Fruit fly (Drosophila melanogaster) whole organism, embryonic: ENCODE data around the gene Fbxl4.

ENCODE experiments used
- Abd-B ChIP-seq: fragments of 200-800 bp; sonication (Bioruptor generic); optimal IDR thresholded peaks from 2 replicates; lab custom pipeline; 2018; ENCODE audit warnings: missing biosample characterization, mild to moderate bottlenecking, missing genetic modification characterization, moderate library complexity
- BEAF-32 ChIP-seq: fragments of 200-800 bp; sonication (Bioruptor generic); optimal IDR thresholded peaks from 3 replicates; lab custom pipeline; 2017; ENCODE audit warnings: missing biosample characterization, missing genetic modification characterization, mild to moderate bottlenecking, moderate library complexity, missing genetic modification reagents
- BtbVII ChIP-seq: fragments of 200-800 bp; sonication (Bioruptor generic); optimal IDR thresholded peaks from 3 replicates; lab custom pipeline; 2017; ENCODE audit warnings: missing biosample characterization, mild to moderate bottlenecking, missing genetic modification characterization
- CG12744 ChIP-seq: fragments of 200-800 bp; sonication (Bioruptor generic); optimal IDR thresholded peaks from 2 replicates; lab custom pipeline; 2016; ENCODE audit warnings: missing biosample characterization, missing genetic modification characterization
- CG15601 ChIP-seq: fragments of 200-800 bp; sonication (Bioruptor generic); optimal IDR thresholded peaks from 3 replicates; lab custom pipeline; 2019; ENCODE audit warnings: missing biosample characterization, mild to moderate bottlenecking, missing genetic modification characterization, moderate library complexity
- CG17361 ChIP-seq: fragments of 200-800 bp; sonication (Bioruptor generic); IDR thresholded peaks from 3 replicates; pipeline ENCODE4 v1.3.6; 2022; ENCODE audit warnings: missing biosample characterization, missing genetic modification characterization
- CG18619 ChIP-seq: fragments of 200-800 bp; sonication (Bioruptor generic); optimal IDR thresholded peaks from 3 replicates; lab custom pipeline; 2017; ENCODE audit warnings: missing biosample characterization, mild to moderate bottlenecking, missing genetic modification characterization
- CG2120 ChIP-seq: fragments of 200-800 bp; sonication (Bioruptor generic); optimal IDR thresholded peaks from 3 replicates; lab custom pipeline; 2016; ENCODE audit warnings: missing biosample characterization, missing genetic modification characterization
- CG34224 ChIP-seq: fragments of 200-800 bp; sonication (Bioruptor generic); IDR thresholded peaks from 3 replicates; pipeline ENCODE4 v1.3.6; 2022; ENCODE audit warnings: missing biosample characterization, missing genetic modification characterization; ENCODE audit not compliant: partially characterized antibody
- CG5180 ChIP-seq: fragments of 200-800 bp; sonication (Bioruptor generic); optimal IDR thresholded peaks from 3 replicates; lab custom pipeline; 2017; ENCODE audit warnings: missing biosample characterization, missing genetic modification characterization, mild to moderate bottlenecking, moderate library complexity, missing genetic modification reagents
- CG7372 ChIP-seq: fragments of 200-800 bp; sonication (Bioruptor generic); IDR thresholded peaks from 2 replicates; pipeline ENCODE4 v1.3.6; 2022; ENCODE audit warnings: missing biosample characterization, missing genetic modification characterization
- CG7963 ChIP-seq: fragments of 200-800 bp; sonication (Bioruptor generic); IDR thresholded peaks from 3 replicates; pipeline ENCODE4 v1.3.6; 2022; ENCODE audit warnings: missing biosample characterization, missing genetic modification characterization; ENCODE audit not compliant: partially characterized antibody
- CG8290 ChIP-seq, 3 experiments: fragments of 200-800 bp; sonication (Bioruptor generic); optimal IDR thresholded peaks; 2 replicates each; lab custom pipeline; 2016 to 2019; ENCODE audit warnings: missing biosample characterization in 3 of 3, missing genetic modification characterization in 3 of 3, mild to moderate bottlenecking in 2 of 3, moderate library complexity in 1 of 3
- CG8388 ChIP-seq: fragments of 200-800 bp; sonication (Bioruptor generic); optimal IDR thresholded peaks from 2 replicates; lab custom pipeline; 2019; ENCODE audit warnings: missing biosample characterization, mild to moderate bottlenecking, missing genetic modification characterization, moderate library complexity
- CG9215 ChIP-seq: fragments of 200-800 bp; sonication (Bioruptor generic); IDR thresholded peaks from 2 replicates; pipeline ENCODE4 v1.3.6; 2022; ENCODE audit warnings: missing biosample characterization, missing genetic modification characterization
- Chrac-16 ChIP-seq: fragments of 200-800 bp; sonication (Bioruptor generic); optimal IDR thresholded peaks from 3 replicates; lab custom pipeline; 2016; ENCODE audit warnings: missing biosample characterization, missing genetic modification characterization
- D19A ChIP-seq: fragments of 200-800 bp; optimal IDR thresholded peaks from 3 replicates; lab custom pipeline; 2019; ENCODE audit warnings: missing biosample characterization, mild to moderate bottlenecking, missing genetic modification characterization, moderate library complexity
- Dbx ChIP-seq: fragments of 200-800 bp; sonication (Bioruptor generic); IDR thresholded peaks from 3 replicates; pipeline ENCODE4 v1.3.6; 2022; ENCODE audit warnings: missing biosample characterization, missing genetic modification characterization
- Doc2 ChIP-seq: fragments of 200-800 bp; sonication (Bioruptor generic); IDR thresholded peaks from 2 replicates; pipeline ENCODE4 v1.3.6; 2022; ENCODE audit warnings: missing biosample characterization, missing genetic modification characterization
- Ets65A ChIP-seq: fragments of 200-800 bp; sonication (Bioruptor generic); peaks from one replicate; lab custom pipeline; 2016; ENCODE audit warnings: missing biosample characterization, missing genetic modification characterization
- Ets97D ChIP-seq: fragments of 200-800 bp; sonication (Bioruptor generic); optimal IDR thresholded peaks from 3 replicates; lab custom pipeline; 2016; ENCODE audit warnings: missing biosample characterization, missing genetic modification characterization
- Fer1 ChIP-seq: fragments of 200-800 bp; sonication (Bioruptor generic); optimal IDR thresholded peaks from 2 replicates; lab custom pipeline; 2017; ENCODE audit warnings: missing biosample characterization, mild to moderate bottlenecking, missing genetic modification characterization
- Fer3 ChIP-seq: fragments of 200-800 bp; sonication (Bioruptor generic); optimal IDR thresholded peaks from 2 replicates; lab custom pipeline; 2018; ENCODE audit warnings: missing biosample characterization, mild to moderate bottlenecking, missing genetic modification characterization, moderate library complexity
- Hey ChIP-seq: fragments of 200-800 bp; sonication (Bioruptor generic); optimal IDR thresholded peaks from 3 replicates; lab custom pipeline; 2018; ENCODE audit warnings: missing biosample characterization, mild to moderate bottlenecking, missing genetic modification characterization
- Hr3 ChIP-seq: fragments of 200-800 bp; sonication (Bioruptor generic); optimal IDR thresholded peaks from 3 replicates; lab custom pipeline; 2016; ENCODE audit warnings: missing biosample characterization, missing genetic modification characterization
- Hsf ChIP-seq: fragments of 200-800 bp; sonication (Bioruptor generic); optimal IDR thresholded peaks from 3 replicates; lab custom pipeline; 2016; ENCODE audit warnings: missing biosample characterization, missing genetic modification characterization
- Nf-YC ChIP-seq: fragments of 200-800 bp; optimal IDR thresholded peaks from 3 replicates; lab custom pipeline; 2019; ENCODE audit warnings: missing biosample characterization, mild to moderate bottlenecking, missing genetic modification characterization, moderate library complexity
- Six4 ChIP-seq: fragments of 200-800 bp; sonication (Bioruptor generic); optimal IDR thresholded peaks from 2 replicates; lab custom pipeline; 2016; ENCODE audit warnings: missing biosample characterization, missing genetic modification characterization
- YL-1 ChIP-seq: fragments of 200-800 bp; sonication (Bioruptor generic); optimal IDR thresholded peaks from 3 replicates; lab custom pipeline; 2017; ENCODE audit warnings: missing biosample characterization, mild to moderate bottlenecking, missing genetic modification characterization
- ato ChIP-seq: fragments of 200-800 bp; sonication (Bioruptor generic); IDR thresholded peaks from 2 replicates; pipeline ENCODE4 v1.3.6; 2022; ENCODE audit warnings: missing biosample characterization, missing genetic modification characterization; ENCODE audit not compliant: partially characterized antibody
- bigmax ChIP-seq: fragments of 200-800 bp; sonication (Bioruptor generic); optimal IDR thresholded peaks from 2 replicates; lab custom pipeline; 2018; ENCODE audit warnings: missing biosample characterization, mild to moderate bottlenecking, missing genetic modification characterization
- bsh ChIP-seq, 2 experiments: fragments of 200-800 bp; sonication (Bioruptor generic); optimal IDR thresholded peaks; 2 replicates each; lab custom pipeline; 2017 to 2018; ENCODE audit warnings: mild to moderate bottlenecking in 2 of 2, missing biosample characterization in 2 of 2, missing genetic modification characterization in 2 of 2, moderate library complexity in 1 of 2
- chif ChIP-seq, 2 experiments: fragments of 200-800 bp; sonication (Bioruptor generic); optimal IDR thresholded peaks; 3 replicates each; lab custom pipeline; 2016; ENCODE audit warnings: missing biosample characterization in 2 of 2, missing genetic modification characterization in 2 of 2
- dimm ChIP-seq: fragments of 200-800 bp; sonication (Bioruptor generic); IDR thresholded peaks from 2 replicates; pipeline ENCODE4 v1.3.6; 2022; ENCODE audit warnings: missing biosample characterization, missing genetic modification characterization
- en ChIP-seq: fragments of 200-800 bp; sonication (Bioruptor generic); optimal IDR thresholded peaks from 2 replicates; lab custom pipeline; 2016; ENCODE audit warnings: missing biosample characterization, missing genetic modification characterization
- esg ChIP-seq: fragments of 200-800 bp; sonication (Bioruptor generic); conservative IDR thresholded peaks from 2 replicates; pipeline ENCODE4 v1.3.6; 2022; ENCODE audit warnings: missing biosample characterization, missing genetic modification characterization
- exex ChIP-seq: fragments of 200-800 bp; sonication (Bioruptor generic); optimal IDR thresholded peaks from 4 replicates; lab custom pipeline; 2018; ENCODE audit warnings: missing biosample characterization, mild to moderate bottlenecking, missing genetic modification characterization, moderate library complexity
- fd3F ChIP-seq: fragments of 200-800 bp; sonication (Bioruptor generic); optimal IDR thresholded peaks from 2 replicates; lab custom pipeline; 2018; ENCODE audit warnings: missing biosample characterization, mild to moderate bottlenecking, missing genetic modification characterization, moderate library complexity
- hb ChIP-seq: fragments of 200-800 bp; sonication (Bioruptor generic); IDR thresholded peaks from 3 replicates; pipeline ENCODE4 v1.3.6; 2022; ENCODE audit warnings: missing biosample characterization, missing genetic modification characterization; ENCODE audit not compliant: partially characterized antibody
- kay ChIP-seq: fragments of 200-800 bp; sonication (Bioruptor generic); optimal IDR thresholded peaks from 2 replicates; lab custom pipeline; 2016; ENCODE audit warnings: missing biosample characterization, missing genetic modification characterization
- lmd ChIP-seq: fragments of 200-800 bp; sonication (Bioruptor generic); IDR thresholded peaks from 2 replicates; pipeline ENCODE4 v1.3.6; 2022; ENCODE audit warnings: missing biosample characterization, missing genetic modification characterization
- nerfin-2 ChIP-seq: fragments of 200-800 bp; sonication (Bioruptor generic); IDR thresholded peaks from 2 replicates; pipeline ENCODE4 v1.3.6; 2022; ENCODE audit warnings: missing biosample characterization, missing genetic modification characterization; ENCODE audit not compliant: partially characterized antibody
- nmo ChIP-seq: fragments of 200-800 bp; sonication (Bioruptor generic); optimal IDR thresholded peaks from 2 replicates; lab custom pipeline; 2018; ENCODE audit warnings: missing biosample characterization, mild to moderate bottlenecking, missing genetic modification characterization, moderate library complexity
- repo ChIP-seq: fragments of 200-800 bp; sonication (Bioruptor generic); optimal IDR thresholded peaks from 2 replicates; lab custom pipeline; 2016; ENCODE audit warnings: missing biosample characterization, missing genetic modification characterization
- so ChIP-seq: fragments of 200-800 bp; sonication (Bioruptor generic); IDR thresholded peaks from 3 replicates; pipeline ENCODE4 v1.3.6; 2022; ENCODE audit warnings: missing biosample characterization, missing genetic modification characterization
- sug ChIP-seq: fragments of 200-800 bp; optimal IDR thresholded peaks from 2 replicates; lab custom pipeline; 2019; ENCODE audit warnings: missing biosample characterization, mild to moderate bottlenecking, missing genetic modification characterization, moderate library complexity
- twi ChIP-seq: fragments of 200-800 bp; optimal IDR thresholded peaks from 2 replicates; lab custom pipeline; 2019; ENCODE audit warnings: missing biosample characterization, mild to moderate bottlenecking, missing genetic modification characterization, moderate library complexity
- unc-4 ChIP-seq: fragments of 200-800 bp; sonication (Bioruptor generic); IDR thresholded peaks from 2 replicates; pipeline ENCODE4 v1.3.6; 2022; ENCODE audit warnings: missing biosample characterization, missing genetic modification characterization; ENCODE audit not compliant: partially characterized antibody
- wdn ChIP-seq: fragments of 200-800 bp; sonication (Bioruptor generic); IDR thresholded peaks from 2 replicates; pipeline ENCODE4 v1.3.6; 2022; ENCODE audit warnings: missing biosample characterization, missing genetic modification characterization

Fbxl4 gene

DNA sequence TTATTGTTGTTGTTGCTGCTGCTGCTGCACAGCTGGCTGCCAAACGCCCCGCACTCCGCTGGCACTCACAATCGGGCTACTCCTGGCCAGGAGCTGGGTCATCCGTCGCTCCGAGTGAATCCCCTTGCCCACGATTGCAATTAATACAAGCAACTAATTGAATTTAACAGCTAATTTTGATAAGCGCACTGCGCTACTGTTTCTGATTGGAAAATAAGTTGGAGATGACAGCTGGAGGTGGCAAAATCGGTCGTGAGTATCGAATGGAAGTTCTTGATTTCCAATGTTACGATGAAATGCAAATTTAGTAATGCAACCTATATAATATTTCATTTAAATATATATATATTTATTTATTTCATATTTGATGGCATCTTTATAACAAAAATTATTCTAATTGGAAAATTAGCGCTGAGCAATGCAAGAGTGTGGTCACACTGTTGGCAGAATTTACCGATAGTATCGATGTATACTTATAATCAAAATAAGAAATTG lies 3.8 kb downstream of the Fbxl4 start, which contains the start of gene CG42271 (continued):
- TF ChIP-seq hb (GFP tag; lab: Robert Waterston, UW) = peak; percentile 93
- TF ChIP-seq CG8388 (GFP tag; lab: Kevin White, UChicago) = peak; percentile 29
- TF ChIP-seq CG2120 (GFP tag; lab: Kevin White, UChicago) = peak; percentile 5
- TF ChIP-seq kay = no peak
- TF ChIP-seq fd3F (GFP tag; lab: Kevin White, UChicago) = peak; percentile 36
- TF ChIP-seq CG7372 (GFP tag; lab: Robert Waterston, UW) = peak; percentile 35; the same call in 1 of the 2 replicates
- TF ChIP-seq Abd-B (GFP tag; lab: Kevin White, UChicago) = peak; percentile 41
- no peak for TF ChIP-seq Hey (tag; lab: Kevin White, UChicago)
- peak; percentile 82 for TF ChIP-seq BEAF-32 (GFP tag; lab: Kevin White, UChicago)
- peak; percentile 77 for TF ChIP-seq CG17361 (GFP tag; lab: Robert Waterston, UW)
- peak; percentile 47 for TF ChIP-seq Fer3 (tag; lab: Kevin White, UChicago)
- TF ChIP-seq dimm (GFP tag; lab: Robert Waterston, UW) = no peak
- TF ChIP-seq Fer1 (GFP tag; lab: Kevin White, UChicago) = peak; percentile 46
- TF ChIP-seq so (GFP tag; lab: Robert Waterston, UW) = no peak
- no peak for TF ChIP-seq Hsf (GFP tag; lab: Kevin White, UChicago)
- TF ChIP-seq D19A (tag; lab: Kevin White, UChicago) = no peak
- no peak for TF ChIP-seq CG12744 (GFP tag; lab: Kevin White, UChicago)
- TF ChIP-seq CG18619 (GFP tag; lab: Kevin White, UChicago) = peak; percentile 30
- peak; percentile 23; the same call in 1 of the 2 replicates for TF ChIP-seq lmd
- peak; percentile 63 for TF ChIP-seq sug (tag; lab: Kevin White, UChicago)
- TF ChIP-seq en (GFP tag; lab: Kevin White, UChicago) = no peak
- TF ChIP-seq Doc2 (GFP tag; lab: Robert Waterston, UW) = no peak
- peak; percentile 4 for TF ChIP-seq twi (tag; lab: Kevin White, UChicago)
- no peak for TF ChIP-seq chif (GFP tag; optimal IDR thresholded peaks at IDR 0.05; lab: Kevin White, UChicago)
- no peak for TF ChIP-seq Six4 (GFP tag; lab: Kevin White, UChicago)
- TF ChIP-seq bsh (GFP tag; optimal IDR thresholded peaks at IDR 0.05; lab: Kevin White, UChicago) = peak in 1 of 2 experiments; percentile 36
- TF ChIP-seq CG5180 (GFP tag; lab: Kevin White, UChicago) = no peak
- no peak for TF ChIP-seq exex (tag; lab: Kevin White, UChicago)
- no peak for TF ChIP-seq repo (GFP tag; lab: Kevin White, UChicago)
- peak; percentile 44; the same call in 1 of the 3 replicates for TF ChIP-seq Dbx (GFP tag; lab: Robert Waterston, UW)
- peak; percentile 46 for TF ChIP-seq Hr3
- peak; percentile 44 for TF ChIP-seq Ets97D (GFP tag; lab: Kevin White, UChicago)
- peak; percentile 94 for TF ChIP-seq CG34224 (GFP tag; lab: Robert Waterston, UW)
- no peak for TF ChIP-seq YL-1 (GFP tag; lab: Kevin White, UChicago)
- TF ChIP-seq nerfin-2 (GFP tag; lab: Robert Waterston, UW) = peak; percentile 79
- no peak for TF ChIP-seq esg (GFP tag; lab: Robert Waterston, UW)
- TF ChIP-seq Nf-YC (tag; lab: Kevin White, UChicago) = peak; percentile 61
- TF ChIP-seq ato (GFP tag; lab: Robert Waterston, UW) = peak; percentile 74
- TF ChIP-seq wdn = no peak
- TF ChIP-seq nmo = peak; percentile 75
- peak; percentile 58 for TF ChIP-seq Ets65A (GFP tag; lab: Kevin White, UChicago)
- TF ChIP-seq unc-4 = peak; percentile 96
- TF ChIP-seq Chrac-16 (GFP tag; lab: Kevin White, UChicago) = peak; percentile 37
- no peak for TF ChIP-seq bigmax
- peak; percentile 41 for TF ChIP-seq CG15601
- 0 out of 2 replicates have a peak, but pooled peaks have one; percentile 24 for TF ChIP-seq CG9215
- TF ChIP-seq BtbVII = peak; percentile 3
- TF ChIP-seq CG7963 (GFP tag; lab: Robert Waterston, UW) = peak; percentile 72; the same call in 2 of the 3 replicates
- peak; percentile 18 for TF ChIP-seq CG8290 (GFP tag; optimal IDR thresholded peaks at IDR 0.05; lab: Kevin White, UChicago)
- no peak for TF ChIP-seq CG8290 (tag; optimal IDR thresholded peaks at IDR 0.05; lab: Kevin White, UChicago)
